Worm (Caenorhabditis elegans): Measurements from ENCODE around the gene D2023.4.

Gene D2023.4

ce11 chrV:11799252-11799822 is 26.2 kb downstream of the D2023.4 start (continued):
- TF ChIP-seq ets-4 (GFP tag; optimal IDR thresholded peaks at IDR 0.05) (no peak), C17E4.6 (GFP tag; IDR thresholded peaks at IDR 0.05) (no peak), xnd-1 (tag; optimal IDR thresholded peaks at IDR 0.05) (no peak), egl-44 (GFP tag; IDR thresholded peaks at IDR 0.05) (peak; percentile 18; the same call in 1 of the 2 replicates), let-607 (tag; optimal IDR thresholded peaks at IDR 0.05) (no peak), snpc-4 (GFP tag; optimal IDR thresholded peaks at IDR 0.05) (no peak), snpc-4 (tag; optimal IDR thresholded peaks at IDR 0.05) (no peak), lir-1 (GFP tag; conservative IDR thresholded peaks at IDR 0.05) (no peak), repo-1 (tag; optimal IDR thresholded peaks at IDR 0.05) (no peak), ztf-3 (GFP tag; optimal IDR thresholded peaks at IDR 0.05) (no peak), unc-62 (GFP tag; optimal IDR thresholded peaks at IDR 0.05) (no peak), pbrm-1 (GFP tag; IDR thresholded peaks at IDR 0.05) (no peak), F39B2.1 (GFP tag; IDR thresholded peaks at IDR 0.05) (no peak), nhr-80 (tag; optimal IDR thresholded peaks at IDR 0.05) (no peak), T26A5.8 (tag; optimal IDR thresholded peaks at IDR 0.05) (no peak), aptf-3 (GFP tag; IDR thresholded peaks at IDR 0.05) (no peak), ztf-26 (tag; optimal IDR thresholded peaks at IDR 0.05) (peak; percentile 91), lin-54 (GFP tag; optimal IDR thresholded peaks at IDR 0.05) (no peak), rec-8 (tag; optimal IDR thresholded peaks at IDR 0.05) (no peak), K12H6.12 (tag; optimal IDR thresholded peaks at IDR 0.05) (no peak)

- 0 out of 2 replicates have a peak, but pooled peaks have one; percentile 12 for TF ChIP-seq K11D2.4 (GFP tag; IDR thresholded peaks at IDR 0.05)
- TF ChIP-seq mcd-1 (GFP tag; IDR thresholded peaks at IDR 0.05), result no peak
- no peak for TF ChIP-seq egrh-3 (GFP tag; IDR thresholded peaks at IDR 0.05)
- no peak for TF ChIP-seq nhr-179 (tag; optimal IDR thresholded peaks at IDR 0.05)
Observed at ce11 chrV:11798320-11798719, 27.2 kb downstream of the D2023.4 start.

- TF ChIP-seq zfh-2 (GFP tag; conservative IDR thresholded peaks at IDR 0.05) (no peak), sdz-38 (tag; optimal IDR thresholded peaks at IDR 0.05) (no peak), egrh-3 (GFP tag; IDR thresholded peaks at IDR 0.05) (no peak), ceh-40 (GFP tag; IDR thresholded peaks at IDR 0.05) (no peak), B0261.1 (tag; optimal IDR thresholded peaks at IDR 0.05) (no peak), unc-62 (GFP tag; optimal IDR thresholded peaks at IDR 0.05) (no peak), F57C9.4 (tag; optimal IDR thresholded peaks at IDR 0.05) (no peak), aptf-3 (GFP tag; IDR thresholded peaks at IDR 0.05) (no peak), madf-8 (GFP tag; conservative IDR thresholded peaks at IDR 0.05) (no peak), sea-2 (GFP tag; IDR thresholded peaks at IDR 0.05) (no peak), Y79H2A.3 (GFP tag; conservative IDR thresholded peaks at IDR 0.05) (no peak)
Observed at ce11 chrV:11797272-11797855, 28.2 kb downstream of the D2023.4 start.

ce11 chrV:11796343-11796742 is 29.2 kb downstream of the D2023.4 start:
- TF ChIP-seq cebp-2 (GFP tag; IDR thresholded peaks at IDR 0.05), result no peak
- no peak for TF ChIP-seq let-607 (tag; optimal IDR thresholded peaks at IDR 0.05)
- TF ChIP-seq let-526 (GFP tag; IDR thresholded peaks at IDR 0.05), result no peak
- TF ChIP-seq nhr-120 (GFP tag; IDR thresholded peaks at IDR 0.05), result no peak
- no peak for TF ChIP-seq aptf-2 (GFP tag; conservative IDR thresholded peaks at IDR 0.05)
- no peak for TF ChIP-seq F57C9.4 (tag; optimal IDR thresholded peaks at IDR 0.05)
- no peak for TF ChIP-seq rec-8 (tag; optimal IDR thresholded peaks at IDR 0.05)
- no peak for TF ChIP-seq ceh-40 (GFP tag; IDR thresholded peaks at IDR 0.05)
- no peak for TF ChIP-seq nhr-27 (tag; optimal IDR thresholded peaks at IDR 0.05)

Measured in whole organism, young adult.